Fruit fly (Drosophila melanogaster): ENCODE results near the gene CG11380.

dm6 chrX:1229567-1229966 lies 38.5 kb downstream of the CG11380 start:
- no peak for TF ChIP-seq h (GFP tag; optimal IDR thresholded peaks at IDR 0.05)
- TF ChIP-seq psq (GFP tag; optimal IDR thresholded peaks at IDR 0.05), result no peak
- no peak for TF ChIP-seq Abd-B (GFP tag; optimal IDR thresholded peaks at IDR 0.05)
- TF ChIP-seq Hr83 (GFP tag; optimal IDR thresholded peaks at IDR 0.05; ENCODE audit: poor library complexity, severe bottlenecking), result no peak
- no peak for TF ChIP-seq pan (optimal IDR thresholded peaks at IDR 0.05)
- TF ChIP-seq Rel (GFP tag; optimal IDR thresholded peaks at IDR 0.05), result no peak
- no peak for TF ChIP-seq Rel (tag; optimal IDR thresholded peaks at IDR 0.05)
- TF ChIP-seq Vsx2 (GFP tag; optimal IDR thresholded peaks at IDR 0.05; ENCODE audit: partially characterized antibody), result no peak
